Worm (Caenorhabditis elegans) whole organism, L1 larva: ENCODE results near the gene rpl-26.
A peak's percentile ranks its signal among the peaks of the same experiment; 100 is the strongest.

ENCODE experiments used
- egl-27 ChIP-seq, 2 experiments: fragments of 150-350 bp in 1 of 2; sonication (generic microtip); optimal IDR thresholded peaks; 3 replicates each; lab custom pipeline; 2017 to 2018; ENCODE audit warnings: missing biosample characterization in 2 of 2, missing genetic modification characterization in 2 of 2, missing genetic modification reagents in 2 of 2
- mep-1 ChIP-seq: fragments of 150-350 bp; optimal IDR thresholded peaks from 2 replicates; lab custom pipeline; 2014; ENCODE audit warnings: missing biosample characterization, missing genetic modification characterization
- nhr-11 ChIP-seq: fragments of 150-350 bp; optimal IDR thresholded peaks from 2 replicates; lab custom pipeline; 2014; ENCODE audit warnings: missing biosample characterization, missing genetic modification characterization
- nhr-77 ChIP-seq: fragments of 150-350 bp; optimal IDR thresholded peaks from 2 replicates; lab custom pipeline; 2014; ENCODE audit warnings: missing biosample characterization, missing genetic modification characterization
- nhr-90 ChIP-seq: sonication (generic microtip); optimal IDR thresholded peaks from 2 replicates; lab custom pipeline; 2016; ENCODE audit warnings: mild to moderate bottlenecking, missing genetic modification characterization, missing compliant biosample characterization; ENCODE audit not compliant: poor library complexity
- skn-1 ChIP-seq: fragments of 150-350 bp; optimal IDR thresholded peaks from 2 replicates; lab custom pipeline; 2014; ENCODE audit warnings: missing biosample characterization, missing genetic modification characterization
- swsn-7 ChIP-seq: sonication (generic microtip); optimal IDR thresholded peaks from 2 replicates; lab custom pipeline; 2016; ENCODE audit warnings: missing genetic modification characterization, missing compliant biosample characterization
- tlp-1 ChIP-seq: fragments of 150-350 bp; optimal IDR thresholded peaks from 2 replicates; lab custom pipeline; 2014; ENCODE audit warnings: missing biosample characterization, missing genetic modification characterization

ce11 chrII:8566039-8566438, 36.5 kb upstream of the rpl-26 start, which contains the start of gene stc-1:
- TF ChIP-seq swsn-7 (tag; lab: Kevin White, UChicago) (no peak), tlp-1 (tag; lab: Kevin White, UChicago) (no peak), mep-1 (tag; lab: Kevin White, UChicago) (no peak), nhr-90 (tag; lab: Kevin White, UChicago) (peak; percentile 7), nhr-11 (tag; lab: Kevin White, UChicago) (no peak), skn-1 (peak; percentile 30), nhr-77 (tag; lab: Kevin White, UChicago) (no peak), egl-27 (tag; optimal IDR thresholded peaks at IDR 0.05; lab: Kevin White, UChicago) (no peak)
